Worm (Caenorhabditis elegans) whole organism, L4 larva: Measurements from ENCODE around the gene sra-28.

Experiments used
- F26F4.8 ChIP-seq: fragments of 200-800 bp; sonication (Bioruptor generic); conservative IDR thresholded peaks from 2 replicates; pipeline ENCODE4 v1.3.6; 2022; ENCODE audit warnings: missing genetic modification characterization, missing compliant biosample characterization
- Y75B8A.6 ChIP-seq: fragments of 200-800 bp; sonication (Bioruptor generic); IDR thresholded peaks from 2 replicates; pipeline ENCODE4 v1.3.6; 2022; ENCODE audit warnings: missing genetic modification reagents, missing genetic modification characterization, missing compliant biosample characterization
- ceh-20 ChIP-seq: fragments of 200-800 bp; sonication (Bioruptor generic); IDR thresholded peaks from 2 replicates; pipeline ENCODE4 v1.3.6; 2022; ENCODE audit warnings: missing genetic modification reagents, missing genetic modification characterization, missing compliant biosample characterization
- lir-3 ChIP-seq: sonication (generic microtip); optimal IDR thresholded peaks from 2 replicates; lab custom pipeline; 2016; ENCODE audit warnings: mild to moderate bottlenecking, missing genetic modification characterization, missing compliant biosample characterization
- nhr-28 ChIP-seq: fragments of 150-350 bp; optimal IDR thresholded peaks from 2 replicates; lab custom pipeline; 2014; ENCODE audit warnings: missing biosample characterization, missing genetic modification characterization
- nhr-76 ChIP-seq: fragments of 150-350 bp; optimal IDR thresholded peaks from 2 replicates; lab custom pipeline; 2014; ENCODE audit warnings: missing biosample characterization, missing genetic modification characterization
- ztf-11 ChIP-seq: fragments of 150-350 bp; optimal IDR thresholded peaks from 2 replicates; lab custom pipeline; 2014; ENCODE audit warnings: missing biosample characterization, missing genetic modification characterization

DNA sequence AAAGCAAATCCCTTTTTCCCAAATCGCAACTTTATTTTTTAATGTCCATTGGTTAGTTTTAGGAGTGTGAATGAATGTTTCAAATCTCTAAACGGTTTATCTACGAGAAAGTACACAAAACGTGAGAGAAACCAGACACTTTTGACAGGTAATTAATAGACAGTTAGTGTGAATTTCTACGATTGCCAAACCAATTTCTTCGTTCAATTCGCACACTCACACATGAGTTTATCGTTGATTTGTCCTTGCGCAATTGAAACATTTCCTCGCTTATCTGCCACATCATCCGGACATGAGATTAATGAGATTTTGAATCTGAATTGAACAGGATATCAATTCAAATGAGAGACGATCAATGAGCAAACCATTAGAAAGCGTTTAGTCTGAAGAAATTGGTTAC lies 36.7 kb upstream of the sra-28 start:
- TF ChIP-seq F26F4.8 (GFP tag; lab: Robert Waterston, UW) (no peak), lir-3 (no peak), nhr-28 (no peak), ztf-11 (tag; lab: Kevin White, UChicago) (no peak), nhr-76 (no peak), Y75B8A.6 (GFP tag; lab: Robert Waterston, UW) (no peak), ceh-20 (GFP tag; lab: Robert Waterston, UW) (no peak)
